Fruit fly (Drosophila melanogaster): ENCODE data around the gene CG7900.
A peak's percentile ranks its signal among the peaks of the same experiment; 100 is the strongest.

CG7900 gene

dm6 chr3R:8072635-8073034, 21.3 kb upstream of the CG7900 start (continued):
- TF ChIP-seq CG10543 (GFP tag; optimal IDR thresholded peaks at IDR 0.05), result no peak
- no peak for TF ChIP-seq Xrp1 (GFP tag; IDR thresholded peaks at IDR 0.05)
- no peak for TF ChIP-seq pita (GFP tag; optimal IDR thresholded peaks at IDR 0.05)
- TF ChIP-seq CG6689 (GFP tag; IDR thresholded peaks at IDR 0.05), result 0 out of 2 replicates have a peak, but pooled peaks have one; percentile 17
- TF ChIP-seq fd96Cb (tag; optimal IDR thresholded peaks at IDR 0.05), result peak; percentile 26
- no peak for TF ChIP-seq Sox100B (GFP tag; optimal IDR thresholded peaks at IDR 0.05)
- TF ChIP-seq bcd (GFP tag; optimal IDR thresholded peaks at IDR 0.05), result peak; percentile 35
- no peak for TF ChIP-seq ken (GFP tag; IDR thresholded peaks at IDR 0.05)
- no peak for TF ChIP-seq CG15696 (tag; optimal IDR thresholded peaks at IDR 0.05)
- TF ChIP-seq sima (GFP tag; optimal IDR thresholded peaks at IDR 0.05), result no peak
- TF ChIP-seq fu2 (GFP tag; optimal IDR thresholded peaks at IDR 0.05), result no peak
- TF ChIP-seq chm (GFP tag; IDR thresholded peaks at IDR 0.05), result no peak
- TF ChIP-seq lilli (GFP tag; optimal IDR thresholded peaks at IDR 0.05), result peak; percentile 40
- TF ChIP-seq CG17186 (GFP tag; optimal IDR thresholded peaks at IDR 0.05), result no peak
- no peak for TF ChIP-seq wor (GFP tag; IDR thresholded peaks at IDR 0.05)
- no peak for TF ChIP-seq MTF-1 (GFP tag; optimal IDR thresholded peaks at IDR 0.05; ENCODE audit: borderline replicate concordance)
- no peak for TF ChIP-seq fru (optimal IDR thresholded peaks at IDR 0.05)
- no peak for TF ChIP-seq ash1 (GFP tag; optimal IDR thresholded peaks at IDR 0.05)
- TF ChIP-seq Lpt (GFP tag; optimal IDR thresholded peaks at IDR 0.05), result no peak
- no peak for TF ChIP-seq CG14710 (tag; optimal IDR thresholded peaks at IDR 0.05)
- no peak for TF ChIP-seq CG2875 (GFP tag; optimal IDR thresholded peaks at IDR 0.05)
- no peak for TF ChIP-seq CG8924 (tag; optimal IDR thresholded peaks at IDR 0.05)
- TF ChIP-seq pnt (GFP tag; optimal IDR thresholded peaks at IDR 0.05), result no peak
- no peak for TF ChIP-seq yki (optimal IDR thresholded peaks at IDR 0.05)
- no peak for TF ChIP-seq Dbx (GFP tag; IDR thresholded peaks at IDR 0.05)
- TF ChIP-seq Hmx (GFP tag; optimal IDR thresholded peaks at IDR 0.05), result no peak
- no peak for TF ChIP-seq bab2 (GFP tag; optimal IDR thresholded peaks at IDR 0.05)
- no peak for TF ChIP-seq Dfd (GFP tag; optimal IDR thresholded peaks at IDR 0.05)
- TF ChIP-seq row (GFP tag; IDR thresholded peaks at IDR 0.05), result peak; percentile 54; the same call in 1 of the 3 replicates
- no peak for TF ChIP-seq zfh2 (GFP tag; optimal IDR thresholded peaks at IDR 0.05)
- TF ChIP-seq gt (GFP tag; IDR thresholded peaks at IDR 0.05), result no peak
- TF ChIP-seq B-H1 (GFP tag; IDR thresholded peaks at IDR 0.05), result no peak
- no peak for TF ChIP-seq Bteb2 (GFP tag; optimal IDR thresholded peaks at IDR 0.05)
- no peak for TF ChIP-seq CG34224 (GFP tag; IDR thresholded peaks at IDR 0.05; ENCODE audit: partially characterized antibody)
- TF ChIP-seq chif (GFP tag; optimal IDR thresholded peaks at IDR 0.05), result no peak
- no peak for TF ChIP-seq Fer1 (GFP tag; optimal IDR thresholded peaks at IDR 0.05)
- no peak for TF ChIP-seq CG31224 (GFP tag; IDR thresholded peaks at IDR 0.05)
- no peak for TF ChIP-seq inv (GFP tag; IDR thresholded peaks at IDR 0.05; ENCODE audit: partially characterized antibody)
- TF ChIP-seq fd102C (GFP tag; optimal IDR thresholded peaks at IDR 0.05), result no peak
- no peak for TF ChIP-seq pzg (GFP tag; optimal IDR thresholded peaks at IDR 0.05)
- TF ChIP-seq CG17568 (GFP tag; optimal IDR thresholded peaks at IDR 0.05), result no peak
- TF ChIP-seq grau (tag; optimal IDR thresholded peaks at IDR 0.05), result peak; percentile 38

- no peak for TF ChIP-seq unc-4 (GFP tag; IDR thresholded peaks at IDR 0.05; ENCODE audit: partially characterized antibody)
- no peak for TF ChIP-seq CG16779 (GFP tag; IDR thresholded peaks at IDR 0.05)
- TF ChIP-seq Bdp1 (GFP tag; optimal IDR thresholded peaks at IDR 0.05), result no peak
Observed at dm6 chr3R:8086952-8087351, 7.0 kb upstream of the CG7900 start, which contains the start of gene CG7910. Gene CG7910, plus strand, starts transcription at chr3R:8087252.

Data from whole organism, embryonic.